Fruit fly (Drosophila melanogaster) whole organism, embryonic: ENCODE data around the gene CG10431.

Source experiments
- Abd-B ChIP-seq: fragments of 200-800 bp; sonication (Bioruptor generic); optimal IDR thresholded peaks from 2 replicates; lab custom pipeline; 2018; ENCODE audit warnings: missing biosample characterization, mild to moderate bottlenecking, missing genetic modification characterization, moderate library complexity
- Bdp1 ChIP-seq: fragments of 200-800 bp; sonication (Bioruptor generic); optimal IDR thresholded peaks from 3 replicates; lab custom pipeline; 2016; ENCODE audit warnings: missing biosample characterization, missing genetic modification characterization
- CG11085 ChIP-seq: fragments of 200-800 bp; sonication (Bioruptor generic); IDR thresholded peaks from 2 replicates; pipeline ENCODE4 v1.3.6; 2022; ENCODE audit warnings: missing biosample characterization, missing genetic modification characterization
- CG11247 ChIP-seq: fragments of 200-800 bp; sonication (Bioruptor generic); IDR thresholded peaks from 2 replicates; pipeline ENCODE4 v1.3.6; 2022; ENCODE audit warnings: missing biosample characterization, missing genetic modification characterization
- CG12391 ChIP-seq: fragments of 200-800 bp; sonication (Bioruptor generic); optimal IDR thresholded peaks from 3 replicates; lab custom pipeline; 2018; ENCODE audit warnings: missing biosample characterization, mild to moderate bottlenecking, missing genetic modification characterization, moderate library complexity
- CG12659 ChIP-seq: fragments of 200-800 bp; sonication (Bioruptor generic); optimal IDR thresholded peaks from 3 replicates; lab custom pipeline; 2017; ENCODE audit warnings: mild to moderate bottlenecking, missing biosample characterization, missing genetic modification reagents, missing genetic modification characterization
- CG15479 ChIP-seq: fragments of 200-800 bp; sonication (Bioruptor generic); optimal IDR thresholded peaks from 3 replicates; lab custom pipeline; 2019; ENCODE audit warnings: missing biosample characterization, mild to moderate bottlenecking, missing genetic modification characterization, moderate library complexity
- CG16779 ChIP-seq: fragments of 200-800 bp; sonication (Bioruptor generic); IDR thresholded peaks from 2 replicates; pipeline ENCODE4 v1.3.6; 2022; ENCODE audit warnings: missing biosample characterization, missing genetic modification characterization
- CG17186 ChIP-seq: fragments of 200-800 bp; sonication (Bioruptor generic); optimal IDR thresholded peaks from 3 replicates; lab custom pipeline; 2017; ENCODE audit warnings: missing biosample characterization, missing genetic modification reagents, missing genetic modification characterization
- CG17568 ChIP-seq: fragments of 200-800 bp; sonication (Bioruptor generic); optimal IDR thresholded peaks from 2 replicates; lab custom pipeline; 2018; ENCODE audit warnings: missing biosample characterization, mild to moderate bottlenecking, missing genetic modification characterization, moderate library complexity
- CG1792 ChIP-seq: fragments of 200-800 bp; sonication (Bioruptor generic); optimal IDR thresholded peaks from 2 replicates; lab custom pipeline; 2016; ENCODE audit warnings: missing biosample characterization, missing genetic modification characterization
- CG18011 ChIP-seq: fragments of 200-800 bp; sonication (Bioruptor generic); optimal IDR thresholded peaks from 2 replicates; lab custom pipeline; 2017; ENCODE audit warnings: missing biosample characterization, missing genetic modification characterization, mild to moderate bottlenecking, moderate library complexity, missing genotype
- CG2712 ChIP-seq: fragments of 200-800 bp; optimal IDR thresholded peaks from 3 replicates; lab custom pipeline; 2019; ENCODE audit warnings: missing biosample characterization, mild to moderate bottlenecking, missing genetic modification characterization, moderate library complexity
- CG3838 ChIP-seq: fragments of 200-800 bp; sonication (Bioruptor generic); optimal IDR thresholded peaks from 3 replicates; lab custom pipeline; 2016; ENCODE audit warnings: missing biosample characterization, missing genetic modification characterization
- CG7963 ChIP-seq: fragments of 200-800 bp; sonication (Bioruptor generic); IDR thresholded peaks from 3 replicates; pipeline ENCODE4 v1.3.6; 2022; ENCODE audit warnings: missing biosample characterization, missing genetic modification characterization; ENCODE audit not compliant: partially characterized antibody
- CG8089 ChIP-seq: fragments of 200-800 bp; sonication (Bioruptor generic); optimal IDR thresholded peaks from 3 replicates; lab custom pipeline; 2016; ENCODE audit warnings: missing biosample characterization, missing genetic modification characterization
- CG8765 ChIP-seq: fragments of 200-800 bp; sonication (Bioruptor generic); IDR thresholded peaks from 2 replicates; pipeline ENCODE4 v1.3.6; 2022; ENCODE audit warnings: missing biosample characterization, missing genetic modification characterization
- CG9727 ChIP-seq: fragments of 200-800 bp; sonication (Bioruptor generic); optimal IDR thresholded peaks from 3 replicates; lab custom pipeline; 2017; ENCODE audit warnings: missing biosample characterization, mild to moderate bottlenecking, missing genetic modification characterization
- CG9797 ChIP-seq: fragments of 200-800 bp; sonication (Bioruptor generic); optimal IDR thresholded peaks from 3 replicates; lab custom pipeline; 2018; ENCODE audit warnings: missing biosample characterization, mild to moderate bottlenecking, missing genetic modification characterization
- CrebB ChIP-seq: fragments of 200-800 bp; sonication (Bioruptor generic); optimal IDR thresholded peaks from 3 replicates; lab custom pipeline; 2018; ENCODE audit warnings: missing biosample characterization, mild to moderate bottlenecking, missing genetic modification characterization
- Dref ChIP-seq: fragments of 200-800 bp; sonication (Bioruptor generic); IDR thresholded peaks from 2 replicates; pipeline ENCODE4 v1.3.6; 2022; ENCODE audit warnings: missing biosample characterization, missing genetic modification characterization
- Hand ChIP-seq: fragments of 200-800 bp; sonication (Bioruptor generic); optimal IDR thresholded peaks from 2 replicates; lab custom pipeline; 2017; ENCODE audit warnings: mild to moderate bottlenecking, missing biosample characterization, missing genetic modification reagents, missing genetic modification characterization
- HmgZ ChIP-seq: fragments of 200-800 bp; sonication (Bioruptor generic); optimal IDR thresholded peaks from 2 replicates; lab custom pipeline; 2018; ENCODE audit warnings: missing biosample characterization, mild to moderate bottlenecking, missing genetic modification characterization
- Hr3 ChIP-seq: fragments of 200-800 bp; sonication (Bioruptor generic); optimal IDR thresholded peaks from 3 replicates; lab custom pipeline; 2016; ENCODE audit warnings: missing biosample characterization, missing genetic modification characterization
- Lim3 ChIP-seq: fragments of 200-800 bp; sonication (Bioruptor generic); IDR thresholded peaks from 2 replicates; pipeline ENCODE4 v1.3.6; 2022; ENCODE audit warnings: missing biosample characterization, missing genetic modification characterization
- Trl ChIP-seq, 3 experiments: fragments of >200 bp in 2 of 3; fragments of 200-800 bp in 1 of 3; sonication (Bioruptor generic) in 1 of 3; optimal IDR thresholded peaks; 2 replicates in 1 of 3; 3 replicates in 2 of 3; lab custom pipeline; 2016 to 2017; ENCODE audit warnings: missing biosample characterization in 1 of 3, missing genetic modification characterization in 1 of 3
- abd-A ChIP-seq: fragments of 200-800 bp; sonication (Bioruptor generic); optimal IDR thresholded peaks from 3 replicates; lab custom pipeline; 2019; ENCODE audit warnings: missing biosample characterization, mild to moderate bottlenecking, missing genetic modification characterization, moderate library complexity
- ap ChIP-seq: fragments of 200-800 bp; sonication (Bioruptor generic); IDR thresholded peaks from 2 replicates; pipeline ENCODE4 v1.3.6; 2022; ENCODE audit warnings: missing biosample characterization, missing genetic modification characterization
- ash1 ChIP-seq: fragments of 200-800 bp; sonication (Bioruptor generic); optimal IDR thresholded peaks from 2 replicates; lab custom pipeline; 2018; ENCODE audit warnings: missing biosample characterization, mild to moderate bottlenecking, missing genetic modification characterization
- ato ChIP-seq: fragments of 200-800 bp; sonication (Bioruptor generic); IDR thresholded peaks from 2 replicates; pipeline ENCODE4 v1.3.6; 2022; ENCODE audit warnings: missing biosample characterization, missing genetic modification characterization; ENCODE audit not compliant: partially characterized antibody
- btn ChIP-seq: fragments of 200-800 bp; sonication (Bioruptor generic); optimal IDR thresholded peaks from 2 replicates; lab custom pipeline; 2016; ENCODE audit warnings: missing biosample characterization, missing genetic modification characterization
- dan ChIP-seq: fragments of 200-800 bp; sonication (Bioruptor generic); IDR thresholded peaks from 2 replicates; pipeline ENCODE4 v1.3.6; 2022; ENCODE audit warnings: missing biosample characterization, missing genetic modification characterization
- dimm ChIP-seq: fragments of 200-800 bp; sonication (Bioruptor generic); IDR thresholded peaks from 2 replicates; pipeline ENCODE4 v1.3.6; 2022; ENCODE audit warnings: missing biosample characterization, missing genetic modification characterization
- ems ChIP-seq: fragments of 200-800 bp; sonication (Bioruptor generic); optimal IDR thresholded peaks from 3 replicates; lab custom pipeline; 2016; ENCODE audit warnings: missing biosample characterization, missing genetic modification characterization
- gce ChIP-seq: fragments of 200-800 bp; sonication (Bioruptor generic); IDR thresholded peaks from 3 replicates; pipeline ENCODE4 v1.3.6; 2022; ENCODE audit warnings: missing biosample characterization, missing genetic modification characterization
- gsb-n ChIP-seq: fragments of 200-800 bp; sonication (Bioruptor generic); optimal IDR thresholded peaks from 3 replicates; lab custom pipeline; 2018; ENCODE audit warnings: missing biosample characterization, mild to moderate bottlenecking, missing genetic modification characterization
- h ChIP-seq: fragments of >200 bp; optimal IDR thresholded peaks from 2 replicates; lab custom pipeline; 2017
- kah ChIP-seq: fragments of 200-800 bp; sonication (Bioruptor generic); optimal IDR thresholded peaks from 2 replicates; lab custom pipeline; 2018; ENCODE audit warnings: missing biosample characterization, mild to moderate bottlenecking, missing genetic modification characterization
- klu ChIP-seq: fragments of 200-800 bp; sonication (Bioruptor generic); IDR thresholded peaks from 2 replicates; pipeline ENCODE4 v1.3.6; 2022; ENCODE audit warnings: missing biosample characterization, missing genetic modification characterization
- lola ChIP-seq, 3 experiments: fragments of >200 bp in 2 of 3; fragments of 200-800 bp in 1 of 3; sonication (Bioruptor generic) in 1 of 3; optimal IDR thresholded peaks; 2 replicates each; lab custom pipeline; 2017 to 2019; ENCODE audit warnings: missing biosample characterization in 3 of 3, missing genetic modification characterization in 3 of 3, mild to moderate bottlenecking in 1 of 3, moderate library complexity in 1 of 3
- mld ChIP-seq: fragments of 200-800 bp; sonication (Bioruptor generic); IDR thresholded peaks from 3 replicates; pipeline ENCODE4 v1.3.6; 2022; ENCODE audit warnings: missing biosample characterization, missing genetic modification characterization; ENCODE audit not compliant: partially characterized antibody
- oc ChIP-seq: fragments of 200-800 bp; sonication (Bioruptor generic); optimal IDR thresholded peaks from 2 replicates; lab custom pipeline; 2018; ENCODE audit warnings: missing biosample characterization, mild to moderate bottlenecking, missing genetic modification characterization, moderate library complexity
- rib ChIP-seq: fragments of 200-800 bp; sonication (Bioruptor generic); IDR thresholded peaks from 2 replicates; pipeline ENCODE4 v1.3.6; 2022; ENCODE audit warnings: missing biosample characterization, missing genetic modification characterization
- row ChIP-seq: fragments of 200-800 bp; sonication (Bioruptor generic); IDR thresholded peaks from 3 replicates; pipeline ENCODE4 v1.3.6; 2022; ENCODE audit warnings: missing biosample characterization, missing genetic modification characterization
- sim ChIP-seq: fragments of 200-800 bp; sonication (Bioruptor generic); IDR thresholded peaks from 2 replicates; pipeline ENCODE4 v1.3.6; 2022; ENCODE audit warnings: missing biosample characterization, missing genetic modification characterization
- ssp ChIP-seq: fragments of 200-800 bp; sonication (Bioruptor generic); IDR thresholded peaks from 2 replicates; pipeline ENCODE4 v1.3.6; 2022; ENCODE audit warnings: missing biosample characterization, missing genetic modification characterization
- tap ChIP-seq: fragments of 200-800 bp; optimal IDR thresholded peaks from 3 replicates; lab custom pipeline; 2019; ENCODE audit warnings: missing biosample characterization, mild to moderate bottlenecking, missing genetic modification characterization, moderate library complexity
- vfl ChIP-seq: fragments of 200-800 bp; sonication (Bioruptor generic); optimal IDR thresholded peaks from 2 replicates; lab custom pipeline; 2016; ENCODE audit warnings: missing biosample characterization, missing genetic modification characterization

The CG10431 gene

dm6 chr2L:19021278-19022220, 47.0 kb downstream of the CG10431 start (continued):
- TF ChIP-seq ems (GFP tag; lab: Kevin White, UChicago) (peak; percentile 43), CG12391 (tag; lab: Kevin White, UChicago) (peak; percentile 86), CG17186 (GFP tag; lab: Kevin White, UChicago) (no peak), CG12659 (GFP tag; lab: Kevin White, UChicago) (peak; percentile 85), Trl (optimal IDR thresholded peaks at IDR 0.05; lab: Kevin White, UChicago) (no peak), Trl (GFP tag; optimal IDR thresholded peaks at IDR 0.05; lab: Kevin White, UChicago) (peak; percentile 6), Lim3 (GFP tag; lab: Robert Waterston, UW) (no peak), gce (GFP tag; lab: Robert Waterston, UW) (peak; percentile 59; the same call in 1 of the 3 replicates), CG11085 (GFP tag; lab: Robert Waterston, UW) (0 out of 2 replicates have a peak, but pooled peaks have one; percentile 25), Dref (GFP tag; lab: Robert Waterston, UW) (no peak), CG17568 (GFP tag; lab: Kevin White, UChicago) (peak; percentile 67), ap (GFP tag; lab: Robert Waterston, UW) (peak; percentile 38; the same call in 1 of the 2 replicates), HmgZ (tag; lab: Kevin White, UChicago) (peak; percentile 68), mld (no peak), CG16779 (GFP tag; lab: Robert Waterston, UW) (no peak), CG9727 (peak; percentile 74), ash1 (no peak), CrebB (peak; percentile 65), tap (tag; lab: Kevin White, UChicago) (peak; percentile 64), Hr3 (GFP tag; lab: Kevin White, UChicago) (peak; percentile 68), dan (GFP tag; lab: Robert Waterston, UW) (no peak), Abd-B (GFP tag; lab: Kevin White, UChicago) (peak; percentile 64), CG8089 (GFP tag; lab: Kevin White, UChicago) (peak; percentile 13), klu (GFP tag; lab: Robert Waterston, UW) (peak; percentile 66; the same call in 1 of the 2 replicates), CG11247 (GFP tag; lab: Robert Waterston, UW) (peak; percentile 66), gsb-n (peak; percentile 65), Bdp1 (GFP tag; lab: Kevin White, UChicago) (peak; percentile 35), ssp (GFP tag; lab: Robert Waterston, UW) (peak; percentile 51), ato (GFP tag; lab: Robert Waterston, UW) (no peak), btn (GFP tag; lab: Kevin White, UChicago) (no peak), CG1792 (GFP tag; lab: Kevin White, UChicago) (no peak), lola (GFP tag; optimal IDR thresholded peaks at IDR 0.05; lab: Kevin White, UChicago) (peak in 1 of 3 experiments; percentile 76), Hand (GFP tag; lab: Kevin White, UChicago) (peak; percentile 91), oc (peak; percentile 52), CG8765 (no peak), sim (GFP tag; lab: Robert Waterston, UW) (no peak), h (lab: Kevin White, UChicago) (no peak), CG2712 (tag; lab: Kevin White, UChicago) (peak; percentile 82), row (peak; percentile 87), CG18011 (peak; percentile 50), rib (GFP tag; lab: Robert Waterston, UW) (no peak; the same call in 1 of the 2 replicates), CG9797 (GFP tag; lab: Kevin White, UChicago) (no peak), CG15479 (GFP tag; lab: Kevin White, UChicago) (no peak), abd-A (tag; lab: Kevin White, UChicago) (peak; percentile 94), vfl (GFP tag; lab: Kevin White, UChicago) (no peak), CG7963 (no peak), CG3838 (GFP tag; lab: Kevin White, UChicago) (no peak), kah (peak; percentile 38), dimm (GFP tag; lab: Robert Waterston, UW) (no peak)
